Worm (Caenorhabditis elegans) whole organism, early embryonic: ENCODE measurements around the gene unc-32.
A peak's percentile ranks its signal among the peaks of the same experiment; 100 is the strongest.

ENCODE experiments used
- B0310.2 ChIP-seq: sonication (generic microtip); optimal IDR thresholded peaks from 2 replicates; lab custom pipeline; 2016; ENCODE audit warnings: mild to moderate bottlenecking, missing genetic modification characterization, missing compliant biosample characterization
- aly-1 ChIP-seq: sonication (generic microtip); optimal IDR thresholded peaks from 2 replicates; lab custom pipeline; 2016; ENCODE audit warnings: missing genetic modification characterization, missing compliant biosample characterization
- ama-1 ChIP-seq: fragments of 150-350 bp; optimal IDR thresholded peaks from 2 replicates; lab custom pipeline; 2014
- ets-7 ChIP-seq: sonication (generic microtip); optimal IDR thresholded peaks from 2 replicates; lab custom pipeline; 2016; ENCODE audit warnings: missing genotype, missing genetic modification characterization, missing compliant biosample characterization
- flt-1 ChIP-seq: fragments of 200-800 bp; sonication (Bioruptor generic); IDR thresholded peaks from 2 replicates; pipeline ENCODE4 v1.3.6; 2022; ENCODE audit warnings: missing genetic modification characterization, missing compliant biosample characterization
- hmbx-1 ChIP-seq: sonication (generic microtip); optimal IDR thresholded peaks from 2 replicates; lab custom pipeline; 2016; ENCODE audit warnings: mild to moderate bottlenecking, missing genetic modification characterization, missing compliant biosample characterization
- hnd-1 ChIP-seq: sonication (generic microtip); optimal IDR thresholded peaks from 2 replicates; lab custom pipeline; 2016; ENCODE audit warnings: missing genetic modification characterization, missing compliant biosample characterization
- pes-1 ChIP-seq: fragments of 200-800 bp; sonication (Bioruptor generic); IDR thresholded peaks from 2 replicates; pipeline ENCODE4 v1.3.6; 2022; ENCODE audit warnings: missing genetic modification reagents, missing genetic modification characterization, missing compliant biosample characterization
- scrt-1 ChIP-seq: fragments of 200-800 bp; sonication (Bioruptor generic); IDR thresholded peaks from 2 replicates; pipeline ENCODE4 v1.3.6; 2022; ENCODE audit warnings: missing genetic modification characterization, missing compliant biosample characterization
- tbx-11 ChIP-seq: fragments of 200-800 bp; sonication (Bioruptor generic); IDR thresholded peaks from 2 replicates; pipeline ENCODE4 v1.3.6; 2022; ENCODE audit warnings: missing genetic modification characterization, missing compliant biosample characterization
- tbx-37 ChIP-seq: fragments of 200-800 bp; sonication (Bioruptor generic); conservative IDR thresholded peaks from 2 replicates; pipeline ENCODE4 v1.3.6; 2022; ENCODE audit warnings: missing genetic modification reagents, missing genetic modification characterization, missing compliant biosample characterization

DNA sequence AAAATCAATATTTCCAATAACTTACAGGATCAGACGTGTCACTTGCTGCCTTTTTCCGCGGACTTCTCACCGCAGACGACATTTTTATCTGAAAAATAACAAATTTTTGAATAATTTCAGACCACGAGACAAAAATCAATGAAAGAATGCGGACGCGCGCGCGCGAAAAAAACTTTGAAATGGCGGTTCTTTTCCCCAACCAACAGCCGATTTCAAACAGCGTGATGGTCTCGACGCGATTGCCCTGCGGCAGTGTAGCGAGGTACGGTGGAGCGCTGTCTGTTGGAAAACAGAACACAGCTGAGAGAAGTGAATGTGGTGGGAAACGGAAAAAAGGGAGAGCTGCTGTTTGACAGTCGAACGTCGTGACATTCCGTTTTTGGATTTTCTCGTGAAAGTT, 1.4 kb upstream of the unc-32 start, which contains the start of gene lin-9:
- no peak; the same call in 1 of the 2 replicates for TF ChIP-seq flt-1
- no peak for TF ChIP-seq hnd-1 (tag; lab: Kevin White, UChicago)
- TF ChIP-seq ama-1, result no peak
- peak; percentile 36; the same call in 1 of the 2 replicates for TF ChIP-seq pes-1 (GFP tag; lab: Robert Waterston, UW)
- no peak for TF ChIP-seq tbx-37 (GFP tag; lab: Robert Waterston, UW)
- no peak for TF ChIP-seq hmbx-1 (tag; lab: Kevin White, UChicago)
- TF ChIP-seq aly-1 (tag; lab: Kevin White, UChicago), result no peak
- no peak for TF ChIP-seq B0310.2 (tag; lab: Kevin White, UChicago)
- no peak for TF ChIP-seq ets-7 (tag; lab: Kevin White, UChicago)
- TF ChIP-seq tbx-11 (GFP tag; lab: Robert Waterston, UW), result no peak
- TF ChIP-seq scrt-1 (GFP tag; lab: Robert Waterston, UW), result no peak
